Fruit fly (Drosophila melanogaster): Measurements from ENCODE around the gene omd.

DNA sequence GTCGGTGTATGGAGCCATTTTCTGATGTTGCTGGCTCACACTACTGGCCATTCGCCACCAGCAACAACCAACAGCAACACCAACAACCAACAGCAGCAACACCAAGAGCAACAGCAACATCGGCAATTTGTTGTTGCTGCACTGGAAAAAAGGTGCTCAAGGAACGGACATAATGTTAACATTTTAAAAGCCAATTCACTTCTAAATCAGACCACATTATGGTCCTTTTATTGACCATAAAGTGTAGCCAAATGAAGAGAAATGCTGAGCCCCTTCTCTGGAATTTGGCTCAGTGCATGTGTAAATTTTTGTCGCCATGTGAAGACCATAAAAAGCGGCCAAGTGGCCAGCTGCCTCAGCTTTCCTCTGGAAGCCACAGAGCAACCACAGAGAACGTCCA lies 29.8 kb upstream of the omd start:
- TF ChIP-seq Dll (GFP tag; IDR thresholded peaks at IDR 0.05; ENCODE audit: partially characterized antibody) = no peak
- TF ChIP-seq CG3163 (GFP tag; optimal IDR thresholded peaks at IDR 0.05) = no peak
